Fruit fly (Drosophila melanogaster): ENCODE data around the gene Non2.

dm6 chr3L:2800329-2800728, 33.5 kb downstream of the Non2 start:
- TF ChIP-seq Trl (optimal IDR thresholded peaks at IDR 0.05): no peak
- no peak for TF ChIP-seq Trl (GFP tag; optimal IDR thresholded peaks at IDR 0.05)
- no peak for TF ChIP-seq gcm2 (GFP tag; optimal IDR thresholded peaks at IDR 0.05)
- no peak for TF ChIP-seq CG4820 (GFP tag; optimal IDR thresholded peaks at IDR 0.05)
- TF ChIP-seq wdn (GFP tag; IDR thresholded peaks at IDR 0.05): no peak
- TF ChIP-seq hkb (optimal IDR thresholded peaks at IDR 0.05): no peak
- TF ChIP-seq hkb (GFP tag; IDR thresholded peaks at IDR 0.05): no peak
- no peak for TF ChIP-seq Hr78 (GFP tag; optimal IDR thresholded peaks at IDR 0.05)
- no peak for TF ChIP-seq maf-S (GFP tag; optimal IDR thresholded peaks at IDR 0.05)
- no peak for TF ChIP-seq HHEX (GFP tag; optimal IDR thresholded peaks at IDR 0.05)

Data from whole organism, embryonic.